ENCODE assay signal across 4 fruit fly cellular contexts in genomic region chr2L:6971597-6972036, dm6.
TF ChIP-seq lines count a peak whose summit lies in the region.

TSS of gene snRNP-U1-70K (minus strand) at chr2L:6971737.

- TF ChIP-seq CTCF in S2 (optimal IDR thresholded peaks at IDR 0.05; lab: Kevin White, UChicago): peak; percentile 38 to 72
- peak; percentile 78 for TF ChIP-seq CTCF in whole organism, embryonic (GFP tag; optimal IDR thresholded peaks at IDR 0.05; lab: Kevin White, UChicago)

TF ChIP-seq in whole organism, adult, 20 proteins besides CTCF, POLR2A, EP300 and RAD21:
- TF ChIP-seq Crg-1 (GFP tag; optimal IDR thresholded peaks at IDR 0.05; lab: Kevin White, UChicago) (no peak), Mnt (GFP tag; optimal IDR thresholded peaks at IDR 0.05; lab: Kevin White, UChicago) (peak; percentile 30), ovo (GFP tag; optimal IDR thresholded peaks at IDR 0.05; lab: Kevin White, UChicago) (peak; percentile 25), CG5204 (GFP tag; optimal IDR thresholded peaks at IDR 0.05; lab: Kevin White, UChicago) (no peak), CG33017 (tag; optimal IDR thresholded peaks at IDR 0.05; lab: Kevin White, UChicago) (no peak), Clk (GFP tag; optimal IDR thresholded peaks at IDR 0.05; lab: Kevin White, UChicago) (no peak), toe (GFP tag; optimal IDR thresholded peaks at IDR 0.05; lab: Kevin White, UChicago) (no peak), CG14711 (tag; optimal IDR thresholded peaks at IDR 0.05; lab: Kevin White, UChicago) (no peak), cic (GFP tag; optimal IDR thresholded peaks at IDR 0.05; lab: Kevin White, UChicago) (peak; percentile 0), bab1 (GFP tag; optimal IDR thresholded peaks at IDR 0.05; lab: Kevin White, UChicago) (no peak), CG7101 (tag; optimal IDR thresholded peaks at IDR 0.05; lab: Kevin White, UChicago) (no peak), tj (GFP tag; optimal IDR thresholded peaks at IDR 0.05; lab: Kevin White, UChicago) (peak; percentile 46), Hr96 (GFP tag; optimal IDR thresholded peaks at IDR 0.05; lab: Kevin White, UChicago) (no peak), pad (GFP tag; optimal IDR thresholded peaks at IDR 0.05; lab: Kevin White, UChicago) (peak; percentile 98), CG12768 (GFP tag; optimal IDR thresholded peaks at IDR 0.05; lab: Kevin White, UChicago) (no peak), CG11617 (GFP tag; optimal IDR thresholded peaks at IDR 0.05; lab: Kevin White, UChicago) (no peak), kay (GFP tag; lab: Kevin White, UChicago; ENCODE audit: borderline replicate concordance) (no peak), CG7045 (GFP tag; optimal IDR thresholded peaks at IDR 0.05; lab: Kevin White, UChicago) (no peak), CG1620 (GFP tag; optimal IDR thresholded peaks at IDR 0.05; lab: Kevin White, UChicago) (no peak), cnc (optimal IDR thresholded peaks at IDR 0.05; lab: Kevin White, UChicago) (no peak)
TF ChIP-seq in whole organism, adult: peak in this region for 5.

TF ChIP-seq in whole organism, embryonic, 481 proteins besides CTCF, POLR2A, EP300 and RAD21 (continues in another document):
- peak; percentile 20; the same call in 2 of the 3 replicates for TF ChIP-seq Opbp (GFP tag; IDR thresholded peaks at IDR 0.05; lab: Robert Waterston, UW; ENCODE audit: partially characterized antibody)
- TF ChIP-seq bigmax (GFP tag; optimal IDR thresholded peaks at IDR 0.05; lab: Kevin White, UChicago): peak; percentile 98
- TF ChIP-seq CG10321 (GFP tag; IDR thresholded peaks at IDR 0.05; lab: Robert Waterston, UW): peak; percentile 93
- TF ChIP-seq zfh2 (GFP tag; optimal IDR thresholded peaks at IDR 0.05; lab: Kevin White, UChicago): peak; percentile 1
- no peak for TF ChIP-seq CG30431 (GFP tag; optimal IDR thresholded peaks at IDR 0.05; lab: Kevin White, UChicago)
- TF ChIP-seq lola (GFP tag; optimal IDR thresholded peaks at IDR 0.05; lab: Kevin White, UChicago): no peak
- peak in 1 of 3 experiments; percentile 5 for TF ChIP-seq Stat92E (GFP tag; optimal IDR thresholded peaks at IDR 0.05; lab: Kevin White, UChicago)
- TF ChIP-seq sisA (GFP tag; IDR thresholded peaks at IDR 0.05; lab: Robert Waterston, UW): no peak
- peak; percentile 83 for TF ChIP-seq Med (GFP tag; lab: Kevin White, UChicago)
- no peak for TF ChIP-seq NfI (GFP tag; optimal IDR thresholded peaks at IDR 0.05; lab: Kevin White, UChicago)
- TF ChIP-seq CG32772 (GFP tag; IDR thresholded peaks at IDR 0.05; lab: Robert Waterston, UW): no peak
- no peak for TF ChIP-seq jing (GFP tag; optimal IDR thresholded peaks at IDR 0.05; lab: Kevin White, UChicago)
- TF ChIP-seq CG9876 (GFP tag; optimal IDR thresholded peaks at IDR 0.05; lab: Kevin White, UChicago): peak; percentile 31
- peak; percentile 64 for TF ChIP-seq CG12659 (GFP tag; optimal IDR thresholded peaks at IDR 0.05; lab: Kevin White, UChicago)
- 0 out of 2 replicates have a peak, but pooled peaks have one; percentile 13 for TF ChIP-seq CG11085 (GFP tag; IDR thresholded peaks at IDR 0.05; lab: Robert Waterston, UW)
- TF ChIP-seq CG33213 (GFP tag; optimal IDR thresholded peaks at IDR 0.05; lab: Kevin White, UChicago): peak; percentile 40
- TF ChIP-seq br (optimal IDR thresholded peaks at IDR 0.05; lab: Kevin White, UChicago): no peak
- TF ChIP-seq ase (GFP tag; IDR thresholded peaks at IDR 0.05; lab: Robert Waterston, UW): no peak
- no peak for TF ChIP-seq sim (GFP tag; IDR thresholded peaks at IDR 0.05; lab: Robert Waterston, UW)
- TF ChIP-seq Lhr (GFP tag; optimal IDR thresholded peaks at IDR 0.05; lab: Kevin White, UChicago): peak; percentile 82
- no peak for TF ChIP-seq gce (GFP tag; IDR thresholded peaks at IDR 0.05; lab: Robert Waterston, UW)
- TF ChIP-seq nmo (GFP tag; optimal IDR thresholded peaks at IDR 0.05; lab: Kevin White, UChicago): peak; percentile 6
- TF ChIP-seq HLHmδ (GFP tag; optimal IDR thresholded peaks at IDR 0.05; lab: Kevin White, UChicago): no peak
- TF ChIP-seq CG16779 (GFP tag; IDR thresholded peaks at IDR 0.05; lab: Robert Waterston, UW): no peak
- TF ChIP-seq stwl (tag; optimal IDR thresholded peaks at IDR 0.05; lab: Kevin White, UChicago): peak; percentile 93
- peak; percentile 99 for TF ChIP-seq CG9437 (GFP tag; optimal IDR thresholded peaks at IDR 0.05; lab: Kevin White, UChicago)
- TF ChIP-seq CG1529 (GFP tag; optimal IDR thresholded peaks at IDR 0.05; lab: Kevin White, UChicago): no peak
- TF ChIP-seq Abd-B (GFP tag; optimal IDR thresholded peaks at IDR 0.05; lab: Kevin White, UChicago): peak; percentile 52
- TF ChIP-seq CG16813 (GFP tag; IDR thresholded peaks at IDR 0.05; lab: Robert Waterston, UW; ENCODE audit: partially characterized antibody): no peak
- peak; percentile 10 for TF ChIP-seq bbx (GFP tag; IDR thresholded peaks at IDR 0.05; lab: Robert Waterston, UW; ENCODE audit: partially characterized antibody)
- peak; percentile 44 for TF ChIP-seq CG9932 (GFP tag; IDR thresholded peaks at IDR 0.05; lab: Robert Waterston, UW)
- TF ChIP-seq sc (optimal IDR thresholded peaks at IDR 0.05; lab: Kevin White, UChicago): no peak
- TF ChIP-seq sc (GFP tag; optimal IDR thresholded peaks at IDR 0.05; lab: Kevin White, UChicago): no peak
- TF ChIP-seq CG18011 (GFP tag; optimal IDR thresholded peaks at IDR 0.05; lab: Kevin White, UChicago): peak; percentile 98
- TF ChIP-seq amos (GFP tag; IDR thresholded peaks at IDR 0.05; lab: Robert Waterston, UW; ENCODE audit: partially characterized antibody): peak; percentile 43
- TF ChIP-seq CG4730 (GFP tag; IDR thresholded peaks at IDR 0.05; lab: Robert Waterston, UW): no peak
- peak; percentile 81 for TF ChIP-seq CG15514 (GFP tag; optimal IDR thresholded peaks at IDR 0.05; lab: Kevin White, UChicago)

TF ChIP-seq in whole organism, wandering third instar larva, 38 proteins besides CTCF, POLR2A, EP300 and RAD21:
- TF ChIP-seq fru (GFP tag; optimal IDR thresholded peaks at IDR 0.05; lab: Kevin White, UChicago) (peak; percentile 66), Dif (GFP tag; optimal IDR thresholded peaks at IDR 0.05; lab: Kevin White, UChicago; ENCODE audit: partially characterized antibody) (peak; percentile 92), sage (GFP tag; optimal IDR thresholded peaks at IDR 0.05; lab: Kevin White, UChicago) (no peak), Myc (optimal IDR thresholded peaks at IDR 0.05; lab: Kevin White, UChicago) (peak; percentile 76), Sp1 (GFP tag; optimal IDR thresholded peaks at IDR 0.05; lab: Kevin White, UChicago) (no peak), Rel (GFP tag; optimal IDR thresholded peaks at IDR 0.05; lab: Kevin White, UChicago) (no peak), Rel (tag; optimal IDR thresholded peaks at IDR 0.05; lab: Kevin White, UChicago) (peak; percentile 39), Hr78 (GFP tag; optimal IDR thresholded peaks at IDR 0.05; lab: Kevin White, UChicago) (no peak), Vsx2 (GFP tag; optimal IDR thresholded peaks at IDR 0.05; lab: Kevin White, UChicago; ENCODE audit: partially characterized antibody) (no peak), dl (GFP tag; optimal IDR thresholded peaks at IDR 0.05; lab: Kevin White, UChicago; ENCODE audit: insufficient read depth in 1 of 2, partially characterized antibody in 2 of 2) (peak in 1 of 2 experiments; percentile 70)
